Fruit fly (Drosophila melanogaster) whole organism, embryonic: ENCODE results near the gene CG17121.

Source experiments
- CG32767 ChIP-seq: fragments of 200-800 bp; sonication (Bioruptor generic); IDR thresholded peaks from 2 replicates; pipeline ENCODE4 v1.3.6; 2022; ENCODE audit warnings: missing biosample characterization, missing genetic modification characterization
- CG8388 ChIP-seq: fragments of 200-800 bp; sonication (Bioruptor generic); optimal IDR thresholded peaks from 2 replicates; lab custom pipeline; 2019; ENCODE audit warnings: missing biosample characterization, mild to moderate bottlenecking, missing genetic modification characterization, moderate library complexity
- CG8944 ChIP-seq: fragments of 200-800 bp; sonication (Bioruptor generic); optimal IDR thresholded peaks from 3 replicates; lab custom pipeline; 2016; ENCODE audit warnings: missing biosample characterization, missing genetic modification characterization
- Dad ChIP-seq: fragments of 200-800 bp; sonication (Bioruptor generic); optimal IDR thresholded peaks from 3 replicates; lab custom pipeline; 2016; ENCODE audit warnings: missing biosample characterization, missing genetic modification characterization
- Scr ChIP-seq: fragments of 200-800 bp; sonication (Bioruptor generic); IDR thresholded peaks from 2 replicates; pipeline ENCODE4 v1.3.6; 2022; ENCODE audit warnings: missing biosample characterization, missing genetic modification characterization; ENCODE audit not compliant: partially characterized antibody
- cas ChIP-seq: fragments of 200-800 bp; sonication (Bioruptor generic); IDR thresholded peaks from 2 replicates; pipeline ENCODE4 v1.3.6; 2022; ENCODE audit warnings: missing biosample characterization, missing genetic modification characterization
- chinmo ChIP-seq: fragments of 200-800 bp; sonication (Bioruptor generic); IDR thresholded peaks from 4 replicates; pipeline ENCODE4 v1.3.6; 2022; ENCODE audit warnings: missing biosample characterization, missing genetic modification characterization; ENCODE audit not compliant: partially characterized antibody
- danr ChIP-seq: fragments of 200-800 bp; sonication (Bioruptor generic); IDR thresholded peaks from 2 replicates; pipeline ENCODE4 v1.3.6; 2022; ENCODE audit warnings: missing biosample characterization, missing genetic modification characterization
- insv ChIP-seq, 2 experiments: fragments of 200-800 bp; sonication (Bioruptor generic); optimal IDR thresholded peaks; 3 replicates each; lab custom pipeline; 2016 to 2018; ENCODE audit warnings: missing biosample characterization in 2 of 2, missing genetic modification characterization in 2 of 2
- lab ChIP-seq: fragments of 200-800 bp; sonication (Bioruptor generic); optimal IDR thresholded peaks from 3 replicates; lab custom pipeline; 2017; ENCODE audit warnings: missing biosample characterization, missing genetic modification characterization, mild to moderate bottlenecking, moderate library complexity, missing genetic modification reagents
- toy ChIP-seq: fragments of 200-800 bp; sonication (Bioruptor generic); IDR thresholded peaks from 2 replicates; pipeline ENCODE4 v1.3.6; 2022; ENCODE audit warnings: missing biosample characterization, missing genetic modification characterization

- TF ChIP-seq CG8388 (GFP tag; lab: Kevin White, UChicago): no peak
- TF ChIP-seq insv (GFP tag; optimal IDR thresholded peaks at IDR 0.05; lab: Kevin White, UChicago): no peak
- TF ChIP-seq CG32767 (GFP tag; lab: Robert Waterston, UW): no peak
- no peak for TF ChIP-seq CG8944 (GFP tag; lab: Kevin White, UChicago)
- TF ChIP-seq toy (GFP tag; lab: Robert Waterston, UW): no peak
- TF ChIP-seq chinmo (GFP tag; lab: Robert Waterston, UW): no peak
- TF ChIP-seq cas: no peak
- no peak for TF ChIP-seq danr (GFP tag; lab: Robert Waterston, UW)
- TF ChIP-seq Dad (GFP tag; lab: Kevin White, UChicago): no peak
- no peak for TF ChIP-seq Scr (GFP tag; lab: Robert Waterston, UW)
- TF ChIP-seq lab (GFP tag; lab: Kevin White, UChicago): peak; percentile 40
Measured at dm6 chr3R:22998623-22999179, 49.3 kb downstream of the CG17121 start.
